Worm (Caenorhabditis elegans) whole organism, L2 larva: Measurements from ENCODE around the gene cpsf-3.

ENCODE experiments used
- alr-1 ChIP-seq: fragments of 150-350 bp; optimal IDR thresholded peaks from 2 replicates; lab custom pipeline; 2014; ENCODE audit warnings: missing biosample characterization, missing genetic modification characterization
- egl-27 ChIP-seq: sonication (generic microtip); optimal IDR thresholded peaks from 3 replicates; lab custom pipeline; 2017; ENCODE audit warnings: missing biosample characterization, missing genetic modification reagents, missing genetic modification characterization
- lin-39 ChIP-seq: fragments of 150-350 bp; optimal IDR thresholded peaks from 2 replicates; lab custom pipeline; 2014; ENCODE audit warnings: missing biosample characterization, missing genetic modification reagents, missing genetic modification characterization
- mdl-1 ChIP-seq, 2 experiments: fragments of 150-350 bp in 1 of 2; sonication (generic microtip) in 1 of 2; optimal IDR thresholded peaks; 2 replicates each; lab custom pipeline; 2017; ENCODE audit warnings: missing biosample characterization in 2 of 2, missing genetic modification characterization in 2 of 2
- nhr-237 ChIP-seq: fragments of 150-350 bp; optimal IDR thresholded peaks from 2 replicates; lab custom pipeline; 2014; ENCODE audit warnings: missing biosample characterization, missing genetic modification characterization
- nhr-77 ChIP-seq: fragments of 150-350 bp; optimal IDR thresholded peaks from 2 replicates; lab custom pipeline; 2014; ENCODE audit warnings: missing biosample characterization, missing genetic modification characterization
- snpc-4 ChIP-seq: fragments of 150-350 bp; optimal IDR thresholded peaks from 2 replicates; lab custom pipeline; 2014; ENCODE audit warnings: missing biosample characterization, missing genetic modification characterization
- ztf-11 ChIP-seq: sonication (generic microtip); optimal IDR thresholded peaks from 2 replicates; lab custom pipeline; 2017; ENCODE audit warnings: missing biosample characterization, missing genetic modification characterization
- ztf-4 ChIP-seq: fragments of 150-350 bp; optimal IDR thresholded peaks from 2 replicates; lab custom pipeline; 2014; ENCODE audit warnings: missing biosample characterization, missing genetic modification characterization

ce11 chrIV:13323823-13324359 lies 41.2 kb upstream of the cpsf-3 start, which contains the start of gene fat-2:
- TF ChIP-seq mdl-1 (tag; optimal IDR thresholded peaks at IDR 0.05; lab: Kevin White, UChicago) (no peak), snpc-4 (no peak), egl-27 (tag; lab: Kevin White, UChicago) (no peak), nhr-237 (no peak), ztf-4 (no peak), ztf-11 (tag; lab: Kevin White, UChicago) (no peak), nhr-77 (tag; lab: Kevin White, UChicago) (no peak), alr-1 (tag; lab: Kevin White, UChicago) (no peak), lin-39 (tag; lab: Kevin White, UChicago) (no peak)
